Fruit fly (Drosophila melanogaster) whole organism, prepupa: ENCODE measurements around the gene ppk17.
A peak's percentile ranks its signal among the peaks of the same experiment; 100 is the strongest.

Source experiments
- CG10631 ChIP-seq: fragments of 200-800 bp; sonication (Bioruptor generic); optimal IDR thresholded peaks from 2 replicates; lab custom pipeline; 2016; ENCODE audit warnings: missing biosample characterization, missing genetic modification characterization
- CG10669 ChIP-seq: fragments of 200-800 bp; sonication (Bioruptor generic); optimal IDR thresholded peaks from 3 replicates; lab custom pipeline; 2018; ENCODE audit warnings: missing biosample characterization, mild to moderate bottlenecking, missing genetic modification characterization, moderate library complexity
- CG11294 ChIP-seq: fragments of 200-800 bp; sonication (Bioruptor generic); IDR thresholded peaks from 2 replicates; pipeline ENCODE4 v1.3.6; 2022; ENCODE audit warnings: missing biosample characterization, missing genetic modification characterization
- CG11762 ChIP-seq: fragments of 200-800 bp; sonication (Bioruptor generic); optimal IDR thresholded peaks from 3 replicates; lab custom pipeline; 2016; ENCODE audit warnings: missing biosample characterization, missing genetic modification characterization; ENCODE audit not compliant: insufficient read depth
- CG11902 ChIP-seq: fragments of 200-800 bp; sonication (Bioruptor generic); optimal IDR thresholded peaks from 3 replicates; lab custom pipeline; 2016; ENCODE audit warnings: missing biosample characterization, missing genetic modification characterization
- CG15336 ChIP-seq: fragments of 200-800 bp; sonication (Bioruptor generic); IDR thresholded peaks from 2 replicates; pipeline ENCODE4 v1.3.6; 2022; ENCODE audit warnings: missing biosample characterization, missing genetic modification characterization
- CG1621 ChIP-seq: fragments of 200-800 bp; sonication (Bioruptor generic); optimal IDR thresholded peaks from 3 replicates; lab custom pipeline; 2018; ENCODE audit warnings: missing biosample characterization, mild to moderate bottlenecking, missing genetic modification characterization
- CG16779 ChIP-seq: fragments of 200-800 bp; sonication (Bioruptor generic); optimal IDR thresholded peaks from 3 replicates; lab custom pipeline; 2017; ENCODE audit warnings: missing biosample characterization, mild to moderate bottlenecking, missing genetic modification characterization
- CG3032 ChIP-seq: fragments of 200-800 bp; optimal IDR thresholded peaks from 2 replicates; lab custom pipeline; 2019; ENCODE audit warnings: missing biosample characterization, mild to moderate bottlenecking, missing genetic modification characterization, moderate library complexity
- CG32006 ChIP-seq: fragments of 200-800 bp; sonication (Bioruptor generic); optimal IDR thresholded peaks from 3 replicates; lab custom pipeline; 2017; ENCODE audit warnings: missing biosample characterization, mild to moderate bottlenecking, missing genetic modification characterization
- CG34406 ChIP-seq: fragments of 200-800 bp; sonication (Bioruptor generic); optimal IDR thresholded peaks from 3 replicates; lab custom pipeline; 2016; ENCODE audit warnings: missing biosample characterization, missing genetic modification characterization
- CG3919 ChIP-seq: fragments of 200-800 bp; sonication (Bioruptor generic); optimal IDR thresholded peaks from 3 replicates; lab custom pipeline; 2016; ENCODE audit warnings: missing biosample characterization, missing genetic modification characterization
- CG4318 ChIP-seq: fragments of 200-800 bp; sonication (Bioruptor generic); optimal IDR thresholded peaks from 3 replicates; lab custom pipeline; 2017; ENCODE audit warnings: missing biosample characterization, mild to moderate bottlenecking, missing genetic modification characterization
- CG6276 ChIP-seq: fragments of 200-800 bp; sonication (Bioruptor generic); optimal IDR thresholded peaks from 2 replicates; lab custom pipeline; 2017; ENCODE audit warnings: missing biosample characterization, mild to moderate bottlenecking, missing genetic modification characterization
- CG6792 ChIP-seq: fragments of 200-800 bp; sonication (Bioruptor generic); optimal IDR thresholded peaks from 3 replicates; lab custom pipeline; 2016; ENCODE audit warnings: missing biosample characterization, missing genetic modification characterization
- CG6808 ChIP-seq: fragments of 200-800 bp; sonication (Bioruptor generic); optimal IDR thresholded peaks from 3 replicates; lab custom pipeline; 2017; ENCODE audit warnings: missing biosample characterization, missing genetic modification characterization, mild to moderate bottlenecking, moderate library complexity, missing genetic modification reagents
- CG6854 ChIP-seq: fragments of 200-800 bp; sonication (Bioruptor generic); optimal IDR thresholded peaks from 2 replicates; lab custom pipeline; 2017; ENCODE audit warnings: missing biosample characterization, mild to moderate bottlenecking, missing genetic modification characterization
- CG7368 ChIP-seq: fragments of 200-800 bp; sonication (Bioruptor generic); optimal IDR thresholded peaks from 3 replicates; lab custom pipeline; 2016; ENCODE audit warnings: missing biosample characterization, missing genetic modification characterization
- CG8119 ChIP-seq: fragments of 200-800 bp; sonication (Bioruptor generic); IDR thresholded peaks from 3 replicates; pipeline ENCODE4 v1.3.6; 2022; ENCODE audit warnings: missing biosample characterization, missing genetic modification characterization
- CG8319 ChIP-seq: fragments of 200-800 bp; sonication (Bioruptor generic); optimal IDR thresholded peaks from 3 replicates; lab custom pipeline; 2016; ENCODE audit warnings: missing biosample characterization, missing genetic modification characterization
- CG8632 ChIP-seq: fragments of 200-800 bp; sonication (Bioruptor generic); optimal IDR thresholded peaks from 3 replicates; lab custom pipeline; 2016; ENCODE audit warnings: missing biosample characterization, missing genetic modification characterization
- CG9139 ChIP-seq: fragments of 200-800 bp; sonication (Bioruptor generic); optimal IDR thresholded peaks from 3 replicates; lab custom pipeline; 2017; ENCODE audit warnings: missing biosample characterization, mild to moderate bottlenecking, missing genetic modification characterization
- Eip75B ChIP-seq: fragments of 200-800 bp; sonication (Bioruptor generic); optimal IDR thresholded peaks from 3 replicates; lab custom pipeline; 2016; ENCODE audit warnings: missing biosample characterization, missing genetic modification characterization
- Eip78C ChIP-seq: fragments of 200-800 bp; sonication (Bioruptor generic); peaks from one replicate; lab custom pipeline; 2016; ENCODE audit warnings: missing biosample characterization, missing genetic modification characterization
- Eip93F ChIP-seq: fragments of 200-800 bp; sonication (Bioruptor generic); optimal IDR thresholded peaks from 2 replicates; lab custom pipeline; 2016; ENCODE audit warnings: missing biosample characterization, mild to moderate bottlenecking, missing genetic modification characterization
- Ets21C ChIP-seq: fragments of 200-800 bp; sonication (Bioruptor generic); optimal IDR thresholded peaks from 3 replicates; lab custom pipeline; 2016; ENCODE audit warnings: missing biosample characterization, missing genetic modification characterization
- Ets96B ChIP-seq: fragments of 200-800 bp; optimal IDR thresholded peaks from 2 replicates; lab custom pipeline; 2019; ENCODE audit warnings: missing biosample characterization, mild to moderate bottlenecking, missing genetic modification characterization, moderate library complexity
- Gug ChIP-seq: fragments of 200-800 bp; sonication (Bioruptor generic); IDR thresholded peaks from 2 replicates; pipeline ENCODE4 v1.3.6; 2022; ENCODE audit warnings: missing biosample characterization, missing genetic modification characterization
- Hr38 ChIP-seq: sonication (Bioruptor generic); optimal IDR thresholded peaks from 2 replicates; lab custom pipeline; 2016; ENCODE audit warnings: missing biosample characterization, missing genetic modification characterization
- Hr4 ChIP-seq: fragments of 200-800 bp; sonication (Bioruptor generic); optimal IDR thresholded peaks from 3 replicates; lab custom pipeline; 2016; ENCODE audit warnings: missing biosample characterization, missing genetic modification characterization
- Lpt ChIP-seq: fragments of 200-800 bp; sonication (Bioruptor generic); optimal IDR thresholded peaks from 3 replicates; lab custom pipeline; 2016; ENCODE audit warnings: missing biosample characterization, missing genetic modification characterization
- Met ChIP-seq: fragments of 200-800 bp; sonication (Bioruptor generic); optimal IDR thresholded peaks from 3 replicates; lab custom pipeline; 2016; ENCODE audit warnings: missing biosample characterization, missing genetic modification characterization
- OdsH ChIP-seq: fragments of 200-800 bp; sonication (Bioruptor generic); optimal IDR thresholded peaks from 3 replicates; lab custom pipeline; 2016; ENCODE audit warnings: missing biosample characterization, missing genetic modification characterization
- Smox ChIP-seq: fragments of 200-800 bp; sonication (Bioruptor generic); optimal IDR thresholded peaks from 3 replicates; lab custom pipeline; 2016; ENCODE audit warnings: missing biosample characterization, missing genetic modification characterization
- Sox14 ChIP-seq: fragments of 200-800 bp; sonication (Bioruptor generic); optimal IDR thresholded peaks from 3 replicates; lab custom pipeline; 2016; ENCODE audit warnings: missing biosample characterization, missing genetic modification characterization
- Sox15 ChIP-seq: fragments of 200-800 bp; sonication (Bioruptor generic); optimal IDR thresholded peaks from 3 replicates; lab custom pipeline; 2016; ENCODE audit warnings: missing biosample characterization, missing genetic modification characterization
- acj6 ChIP-seq: fragments of 200-800 bp; sonication (Bioruptor generic); optimal IDR thresholded peaks from 3 replicates; lab custom pipeline; 2016; ENCODE audit warnings: missing biosample characterization, missing genetic modification characterization
- cyc ChIP-seq: fragments of 200-800 bp; sonication (Bioruptor generic); optimal IDR thresholded peaks from 3 replicates; lab custom pipeline; 2016; ENCODE audit warnings: missing biosample characterization, missing genetic modification characterization
- dac ChIP-seq: fragments of 200-800 bp; sonication (Bioruptor generic); optimal IDR thresholded peaks from 2 replicates; lab custom pipeline; 2017; ENCODE audit warnings: missing biosample characterization, mild to moderate bottlenecking, missing genetic modification characterization
- dsx ChIP-seq: fragments of 200-800 bp; optimal IDR thresholded peaks from 3 replicates; lab custom pipeline; 2019; ENCODE audit warnings: missing biosample characterization, mild to moderate bottlenecking, missing genetic modification characterization, moderate library complexity; ENCODE audit not compliant: poor library complexity, severe bottlenecking
- eg ChIP-seq: fragments of 200-800 bp; sonication (Bioruptor generic); IDR thresholded peaks from 3 replicates; pipeline ENCODE4 v1.3.6; 2022; ENCODE audit warnings: missing biosample characterization, missing genetic modification characterization
- esn ChIP-seq: fragments of 200-800 bp; sonication (Bioruptor generic); optimal IDR thresholded peaks from 2 replicates; lab custom pipeline; 2016; ENCODE audit warnings: missing biosample characterization, mild to moderate bottlenecking, missing genetic modification characterization, moderate library complexity
- fd59A ChIP-seq: fragments of 200-800 bp; sonication (Bioruptor generic); optimal IDR thresholded peaks from 2 replicates; lab custom pipeline; 2017; ENCODE audit warnings: missing biosample characterization, mild to moderate bottlenecking, missing genetic modification characterization, missing genetic modification reagents
- fd85E ChIP-seq: fragments of 200-800 bp; sonication (Bioruptor generic); optimal IDR thresholded peaks from 3 replicates; lab custom pipeline; 2016; ENCODE audit warnings: missing biosample characterization, missing genetic modification characterization
- fkh ChIP-seq: fragments of 200-800 bp; sonication (Bioruptor generic); optimal IDR thresholded peaks from 3 replicates; lab custom pipeline; 2017; ENCODE audit warnings: missing biosample characterization, mild to moderate bottlenecking, missing genetic modification characterization, moderate library complexity
- lz ChIP-seq: fragments of 200-800 bp; sonication (Bioruptor generic); optimal IDR thresholded peaks from 3 replicates; lab custom pipeline; 2016; ENCODE audit warnings: missing biosample characterization, missing genetic modification characterization
- salr ChIP-seq, 2 experiments: fragments of 200-800 bp; sonication (Bioruptor generic); optimal IDR thresholded peaks; 3 replicates each; lab custom pipeline; 2016 to 2018; ENCODE audit warnings: missing biosample characterization in 2 of 2, missing genetic modification characterization in 2 of 2, mild to moderate bottlenecking in 1 of 2
- spab ChIP-seq: fragments of 200-800 bp; sonication (Bioruptor generic); optimal IDR thresholded peaks from 2 replicates; lab custom pipeline; 2017; ENCODE audit warnings: missing biosample characterization, mild to moderate bottlenecking, missing genetic modification characterization, missing genetic modification reagents
- svp ChIP-seq: fragments of 200-800 bp; sonication (Bioruptor generic); peaks from one replicate; lab custom pipeline; 2016; ENCODE audit warnings: missing biosample characterization, missing genetic modification characterization
- topi ChIP-seq: fragments of 200-800 bp; sonication (Bioruptor generic); optimal IDR thresholded peaks from 3 replicates; lab custom pipeline; 2016; ENCODE audit warnings: missing biosample characterization, missing genetic modification characterization
- vri ChIP-seq: fragments of 200-800 bp; sonication (Bioruptor generic); optimal IDR thresholded peaks from 3 replicates; lab custom pipeline; 2016; ENCODE audit warnings: missing biosample characterization, mild to moderate bottlenecking, missing genetic modification characterization

The ppk17 gene

dm6 chr2L:16710234-16710633 lies 50.1 kb downstream of the ppk17 start:
- peak; percentile 52 for TF ChIP-seq fkh (GFP tag; lab: Kevin White, UChicago)
- no peak for TF ChIP-seq CG11762 (GFP tag; lab: Kevin White, UChicago)

- TF ChIP-seq Met (GFP tag; lab: Kevin White, UChicago) (no peak), CG6792 (no peak), Eip93F (GFP tag; lab: Kevin White, UChicago) (no peak), svp (GFP tag; lab: Kevin White, UChicago) (no peak), cyc (no peak), CG11762 (GFP tag; lab: Kevin White, UChicago) (no peak), Lpt (GFP tag; lab: Kevin White, UChicago) (peak; percentile 59), topi (no peak), CG6808 (GFP tag; lab: Kevin White, UChicago) (no peak), Ets21C (no peak), fkh (GFP tag; lab: Kevin White, UChicago) (no peak), CG8119 (GFP tag; lab: Robert Waterston, UW) (peak; percentile 91), acj6 (GFP tag; lab: Kevin White, UChicago) (peak; percentile 16), lz (GFP tag; lab: Kevin White, UChicago) (no peak), CG7368 (GFP tag; lab: Kevin White, UChicago) (no peak), Ets96B (tag; lab: Kevin White, UChicago) (peak; percentile 20), CG8632 (no peak), dac (GFP tag; lab: Kevin White, UChicago) (peak; percentile 42), CG8319 (GFP tag; lab: Kevin White, UChicago) (no peak), CG34406 (GFP tag; lab: Kevin White, UChicago) (no peak), CG11294 (GFP tag; lab: Robert Waterston, UW) (no peak), CG15336 (GFP tag; lab: Robert Waterston, UW) (peak; percentile 92), fd85E (GFP tag; lab: Kevin White, UChicago) (no peak), CG32006 (peak; percentile 84), CG10631 (GFP tag; lab: Kevin White, UChicago) (peak; percentile 48), Hr4 (GFP tag; lab: Kevin White, UChicago) (peak; percentile 79), CG3032 (no peak), dsx (GFP tag; lab: Kevin White, UChicago) (no peak), CG6276 (GFP tag; lab: Kevin White, UChicago) (no peak), CG4318 (GFP tag; lab: Kevin White, UChicago) (peak; percentile 78), vri (GFP tag; lab: Kevin White, UChicago) (no peak), eg (GFP tag; lab: Robert Waterston, UW) (peak; percentile 70), CG16779 (no peak), Gug (GFP tag; lab: Robert Waterston, UW) (no peak), Hr38 (GFP tag; lab: Kevin White, UChicago) (no peak), OdsH (GFP tag; lab: Kevin White, UChicago) (peak; percentile 45), CG9139 (no peak), fd59A (GFP tag; lab: Kevin White, UChicago) (no peak), CG6854 (GFP tag; lab: Kevin White, UChicago) (no peak), Smox (GFP tag; lab: Kevin White, UChicago) (no peak), CG1621 (tag; lab: Kevin White, UChicago) (no peak), Sox15 (no peak), CG3919 (GFP tag; lab: Kevin White, UChicago) (peak; percentile 36), salr (GFP tag; optimal IDR thresholded peaks at IDR 0.05; lab: Kevin White, UChicago) (peak in 1 of 2 experiments; percentile 51), Sox14 (GFP tag; lab: Kevin White, UChicago) (no peak), CG10669 (GFP tag; lab: Kevin White, UChicago) (no peak), CG11902 (GFP tag; lab: Kevin White, UChicago) (no peak), esn (GFP tag; lab: Kevin White, UChicago) (no peak), Eip75B (GFP tag; lab: Kevin White, UChicago) (no peak), spab (GFP tag; lab: Kevin White, UChicago) (no peak), Eip78C (peak; percentile 81)
These were observed 50.7 kb downstream of the ppk17 start for dm6 chr2L:16709693-16710092.
